Worm (Caenorhabditis elegans) whole organism, L1 larva: ENCODE data around the gene T07H3.7.

Source experiments
- ama-1 ChIP-seq: fragments of 150-350 bp; optimal IDR thresholded peaks from 2 replicates; lab custom pipeline; 2014
- ceh-90 ChIP-seq: sonication (generic microtip); optimal IDR thresholded peaks from 2 replicates; lab custom pipeline; 2016; ENCODE audit warnings: missing genetic modification characterization, missing compliant biosample characterization
- dpl-1 ChIP-seq, 3 experiments: fragments of 150-350 bp in 2 of 3; sonication (generic microtip) in 1 of 3; optimal IDR thresholded peaks; 2 replicates each; lab custom pipeline; 2014 to 2017; ENCODE audit warnings: missing biosample characterization in 3 of 3, missing genetic modification characterization in 3 of 3, missing genetic modification reagents in 3 of 3
- elt-3 ChIP-seq, 6 experiments: fragments of 150-350 bp in 1 of 6; sonication (generic microtip); optimal IDR thresholded peaks; 2 replicates each; lab custom pipeline; 2017 to 2018; ENCODE audit warnings: missing biosample characterization in 6 of 6, missing genetic modification characterization in 6 of 6, inconsistent platforms in 1 of 6
- irx-1 ChIP-seq: sonication (generic microtip); optimal IDR thresholded peaks from 2 replicates; lab custom pipeline; 2016; ENCODE audit warnings: missing genetic modification characterization, missing compliant biosample characterization
- mdl-1 ChIP-seq, 2 experiments: fragments of 150-350 bp; optimal IDR thresholded peaks; 2 replicates each; lab custom pipeline; 2014 to 2017; ENCODE audit warnings: missing biosample characterization in 2 of 2, missing genetic modification characterization in 2 of 2, inconsistent platforms in 1 of 2
- nhr-19 ChIP-seq: fragments of 200-800 bp; sonication (Bioruptor generic); conservative IDR thresholded peaks from 2 replicates; pipeline ENCODE4 v1.3.6; 2022; ENCODE audit warnings: missing genetic modification characterization, missing compliant biosample characterization
- nhr-77 ChIP-seq: fragments of 150-350 bp; optimal IDR thresholded peaks from 2 replicates; lab custom pipeline; 2014; ENCODE audit warnings: missing biosample characterization, missing genetic modification characterization
- snpc-4 ChIP-seq: fragments of 150-350 bp; optimal IDR thresholded peaks from 2 replicates; lab custom pipeline; 2014; ENCODE audit warnings: missing biosample characterization, missing genetic modification characterization
- sptf-1 ChIP-seq: fragments of 150-350 bp; optimal IDR thresholded peaks from 2 replicates; lab custom pipeline; 2014; ENCODE audit warnings: missing biosample characterization, missing genetic modification characterization
- unc-86 ChIP-seq: sonication (generic microtip); optimal IDR thresholded peaks from 2 replicates; lab custom pipeline; 2016; ENCODE audit warnings: missing genetic modification characterization, missing compliant biosample characterization

DNA sequence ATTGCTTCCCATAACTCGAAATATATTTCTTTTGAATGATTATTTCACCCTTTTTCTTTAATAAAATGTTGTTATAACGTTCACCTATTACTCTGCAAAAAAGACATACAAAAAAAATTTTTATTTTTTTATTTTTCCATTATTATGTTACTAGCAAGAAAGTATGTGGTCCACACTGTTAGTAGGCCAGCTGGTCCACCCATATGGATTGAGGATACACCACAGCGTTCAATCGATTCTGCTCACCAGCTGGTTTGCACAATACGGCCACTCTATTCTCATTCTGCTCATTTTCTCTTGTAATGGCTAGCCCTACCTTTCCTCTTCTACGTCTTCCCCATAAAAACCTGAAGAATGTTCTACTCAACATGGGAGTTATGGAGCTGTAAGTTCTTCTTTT is 51.2 kb downstream of the T07H3.7 start, which contains the start of gene fbxb-44:
- no peak for TF ChIP-seq elt-3 (tag; optimal IDR thresholded peaks at IDR 0.05; lab: Kevin White, UChicago)
- TF ChIP-seq nhr-77 = no peak
- TF ChIP-seq irx-1 (tag; lab: Kevin White, UChicago) = no peak
- no peak for TF ChIP-seq unc-86 (tag; lab: Kevin White, UChicago)
- no peak for TF ChIP-seq ama-1 (lab: Kevin White, UChicago)
- no peak for TF ChIP-seq mdl-1 (tag; optimal IDR thresholded peaks at IDR 0.05; lab: Kevin White, UChicago)
- no peak for TF ChIP-seq ceh-90 (tag; lab: Kevin White, UChicago)
- no peak for TF ChIP-seq dpl-1 (GFP tag; optimal IDR thresholded peaks at IDR 0.05; lab: Kevin White, UChicago)
- TF ChIP-seq sptf-1 (tag; lab: Kevin White, UChicago) = no peak
- TF ChIP-seq snpc-4 = no peak
- no peak for TF ChIP-seq nhr-19
